Fruit fly (Drosophila melanogaster): ENCODE results near the gene CG10654.
A peak's percentile ranks its signal among the peaks of the same experiment; 100 is the strongest.

CG10654 gene

dm6 chr3L:12495312-12495725 lies 12.3 kb downstream of the CG10654 start (continued):
- TF ChIP-seq CG7786 (GFP tag; optimal IDR thresholded peaks at IDR 0.05), result peak; percentile 3
- no peak for TF ChIP-seq klu (GFP tag; IDR thresholded peaks at IDR 0.05)
- peak; percentile 43 for TF ChIP-seq Oli (tag; optimal IDR thresholded peaks at IDR 0.05)
- no peak for TF ChIP-seq kay (GFP tag; optimal IDR thresholded peaks at IDR 0.05)
- TF ChIP-seq ttk (GFP tag; IDR thresholded peaks at IDR 0.05), result no peak
- TF ChIP-seq CG10209 (GFP tag; optimal IDR thresholded peaks at IDR 0.05), result peak; percentile 35
- no peak for TF ChIP-seq Dll (GFP tag; IDR thresholded peaks at IDR 0.05; ENCODE audit: partially characterized antibody)
- TF ChIP-seq BEAF-32 (GFP tag; optimal IDR thresholded peaks at IDR 0.05), result no peak
- no peak for TF ChIP-seq dm (GFP tag; optimal IDR thresholded peaks at IDR 0.05)
- peak; percentile 49 for TF ChIP-seq CG15269 (tag; optimal IDR thresholded peaks at IDR 0.05)
- TF ChIP-seq Blimp-1 (GFP tag; optimal IDR thresholded peaks at IDR 0.05), result peak; percentile 44
- peak; percentile 66 for TF ChIP-seq gem (tag; optimal IDR thresholded peaks at IDR 0.05)
- no peak for TF ChIP-seq Lim3 (GFP tag; IDR thresholded peaks at IDR 0.05)
- no peak for TF ChIP-seq CG3065 (GFP tag; optimal IDR thresholded peaks at IDR 0.05)
- no peak for TF ChIP-seq Doc2 (GFP tag; IDR thresholded peaks at IDR 0.05)
- TF ChIP-seq D19A (tag; optimal IDR thresholded peaks at IDR 0.05), result peak; percentile 43
- TF ChIP-seq tgo (GFP tag; IDR thresholded peaks at IDR 0.05), result peak; percentile 21; the same call in 1 of the 3 replicates
- TF ChIP-seq prd (optimal IDR thresholded peaks at IDR 0.05), result no peak
- TF ChIP-seq prd (GFP tag; IDR thresholded peaks at IDR 0.05), result peak; percentile 37; the same call in 1 of the 3 replicates
- peak; percentile 64 for TF ChIP-seq grau (tag; optimal IDR thresholded peaks at IDR 0.05)
- TF ChIP-seq cas (GFP tag; IDR thresholded peaks at IDR 0.05), result no peak
- TF ChIP-seq pros (GFP tag; optimal IDR thresholded peaks at IDR 0.05), result no peak
- peak; percentile 4 for TF ChIP-seq Nf-YB (GFP tag; optimal IDR thresholded peaks at IDR 0.05)
- peak in 1 of 2 experiments; percentile 9 for TF ChIP-seq Pdp1 (GFP tag; optimal IDR thresholded peaks at IDR 0.05)
- no peak for TF ChIP-seq H2.0 (GFP tag; IDR thresholded peaks at IDR 0.05)
- no peak for TF ChIP-seq ara (GFP tag; IDR thresholded peaks at IDR 0.05)
- TF ChIP-seq mirr (GFP tag; optimal IDR thresholded peaks at IDR 0.05), result no peak
- TF ChIP-seq Hand (GFP tag; optimal IDR thresholded peaks at IDR 0.05), result no peak
- TF ChIP-seq CG13624 (GFP tag; optimal IDR thresholded peaks at IDR 0.05), result no peak
- TF ChIP-seq CG7745 (tag; optimal IDR thresholded peaks at IDR 0.05), result no peak
- TF ChIP-seq CG12659 (GFP tag; optimal IDR thresholded peaks at IDR 0.05), result peak; percentile 39
- TF ChIP-seq CG1832 (GFP tag; optimal IDR thresholded peaks at IDR 0.05), result no peak
- TF ChIP-seq CG12769 (tag; optimal IDR thresholded peaks at IDR 0.05), result peak; percentile 27
- no peak for TF ChIP-seq p53 (GFP tag; optimal IDR thresholded peaks at IDR 0.05)
- TF ChIP-seq Dref (GFP tag; IDR thresholded peaks at IDR 0.05), result no peak
- TF ChIP-seq Usf (GFP tag; optimal IDR thresholded peaks at IDR 0.05), result peak; percentile 34
- peak; percentile 49; the same call in 1 of the 3 replicates for TF ChIP-seq dysf (GFP tag; IDR thresholded peaks at IDR 0.05)
- TF ChIP-seq CG8924 (tag; optimal IDR thresholded peaks at IDR 0.05), result peak; percentile 36
- TF ChIP-seq CG17361 (GFP tag; IDR thresholded peaks at IDR 0.05), result peak; percentile 71
- no peak for TF ChIP-seq ken (GFP tag; IDR thresholded peaks at IDR 0.05)
- TF ChIP-seq lov (optimal IDR thresholded peaks at IDR 0.05), result no peak
- TF ChIP-seq lov (GFP tag; IDR thresholded peaks at IDR 0.05), result no peak
- TF ChIP-seq nerfin-2 (GFP tag; IDR thresholded peaks at IDR 0.05; ENCODE audit: partially characterized antibody), result no peak
- TF ChIP-seq pzg (GFP tag; optimal IDR thresholded peaks at IDR 0.05), result no peak
- no peak for TF ChIP-seq seq (GFP tag; IDR thresholded peaks at IDR 0.05)
- no peak for TF ChIP-seq jumu (GFP tag; optimal IDR thresholded peaks at IDR 0.05)
- TF ChIP-seq CoRest (tag; optimal IDR thresholded peaks at IDR 0.05), result peak; percentile 65
- TF ChIP-seq NC2β (GFP tag; optimal IDR thresholded peaks at IDR 0.05), result no peak
- no peak for TF ChIP-seq fru (optimal IDR thresholded peaks at IDR 0.05)
- TF ChIP-seq pb (GFP tag; optimal IDR thresholded peaks at IDR 0.05), result no peak
- TF ChIP-seq danr (GFP tag; IDR thresholded peaks at IDR 0.05), result no peak
